Worm (Caenorhabditis elegans) whole organism, midembryonic: ENCODE results near the gene Y39A1A.17.

Experiments
- T22C8.4 ChIP-seq: fragments of 200-800 bp; sonication (Bioruptor generic); IDR thresholded peaks from 2 replicates; pipeline ENCODE4 v1.3.6; 2022; ENCODE audit warnings: missing genetic modification characterization, missing compliant biosample characterization
- cog-1 ChIP-seq: sonication (generic microtip); optimal IDR thresholded peaks from 2 replicates; lab custom pipeline; 2016; ENCODE audit warnings: missing genetic modification characterization, missing compliant biosample characterization
- flt-1 ChIP-seq: fragments of 200-800 bp; sonication (Bioruptor generic); IDR thresholded peaks from 2 replicates; pipeline ENCODE4 v1.3.6; 2022; ENCODE audit warnings: missing genetic modification characterization, missing compliant biosample characterization
- klf-2 ChIP-seq: fragments of 200-800 bp; sonication (Bioruptor generic); conservative IDR thresholded peaks from 2 replicates; pipeline ENCODE4 v1.3.6; 2022; ENCODE audit warnings: missing genetic modification reagents, missing genetic modification characterization, missing compliant biosample characterization
- med-1 ChIP-seq: sonication (generic microtip); optimal IDR thresholded peaks from 2 replicates; lab custom pipeline; 2017; ENCODE audit warnings: missing genetic modification characterization, mild to moderate bottlenecking, missing compliant biosample characterization, antibody characterized with exemption, missing genetic modification reagents; ENCODE audit not compliant: insufficient read depth
- ref-1 ChIP-seq: fragments of 200-800 bp; sonication (Bioruptor generic); conservative IDR thresholded peaks from 2 replicates; pipeline ENCODE4 v1.3.6; 2022; ENCODE audit warnings: missing genetic modification reagents, missing genetic modification characterization, missing compliant biosample characterization
- tab-1 ChIP-seq: fragments of 200-800 bp; sonication (Bioruptor generic); IDR thresholded peaks from 2 replicates; pipeline ENCODE4 v1.3.6; 2022; ENCODE audit warnings: missing genetic modification characterization, missing compliant biosample characterization
- ztf-23 ChIP-seq: fragments of 200-800 bp; sonication (Bioruptor generic); IDR thresholded peaks from 2 replicates; pipeline ENCODE4 v1.3.6; 2022; ENCODE audit warnings: missing genetic modification reagents, missing genetic modification characterization, missing compliant biosample characterization
- ztf-29 ChIP-seq: fragments of 200-800 bp; sonication (Bioruptor generic); IDR thresholded peaks from 2 replicates; pipeline ENCODE4 v1.3.6; 2022; ENCODE audit warnings: missing genetic modification reagents, missing genetic modification characterization, missing compliant biosample characterization

The Y39A1A.17 gene

ce11 chrIII:10671894-10672293, 19.0 kb downstream of the Y39A1A.17 start:
- TF ChIP-seq ztf-23 (GFP tag; lab: Robert Waterston, UW): no peak
- no peak for TF ChIP-seq ztf-29 (GFP tag; lab: Robert Waterston, UW)
- no peak for TF ChIP-seq T22C8.4 (GFP tag; lab: Robert Waterston, UW)
- no peak for TF ChIP-seq tab-1 (GFP tag; lab: Robert Waterston, UW)
- no peak for TF ChIP-seq flt-1 (GFP tag; lab: Robert Waterston, UW)
- no peak for TF ChIP-seq cog-1 (tag; lab: Kevin White, UChicago)
- no peak for TF ChIP-seq ref-1 (GFP tag; lab: Robert Waterston, UW)
- TF ChIP-seq med-1: no peak
- TF ChIP-seq klf-2 (GFP tag; lab: Robert Waterston, UW): no peak

ce11 chrIII:10666640-10667039, 24.3 kb downstream of the Y39A1A.17 start:
- TF ChIP-seq flt-1 (GFP tag; lab: Robert Waterston, UW) (no peak), T22C8.4 (GFP tag; lab: Robert Waterston, UW) (no peak), ref-1 (GFP tag; lab: Robert Waterston, UW) (no peak), klf-2 (GFP tag; lab: Robert Waterston, UW) (no peak), tab-1 (GFP tag; lab: Robert Waterston, UW) (no peak), ztf-29 (GFP tag; lab: Robert Waterston, UW) (no peak), med-1 (no peak), cog-1 (tag; lab: Kevin White, UChicago) (no peak), ztf-23 (GFP tag; lab: Robert Waterston, UW) (no peak)

ce11 chrIII:10661292-10661691, 29.6 kb downstream of the Y39A1A.17 start:
- TF ChIP-seq flt-1 (GFP tag; lab: Robert Waterston, UW) (no peak), tab-1 (GFP tag; lab: Robert Waterston, UW) (no peak), klf-2 (GFP tag; lab: Robert Waterston, UW) (no peak), ztf-29 (GFP tag; lab: Robert Waterston, UW) (0 out of 2 replicates have a peak, but pooled peaks have one; percentile 16), ztf-23 (GFP tag; lab: Robert Waterston, UW) (no peak), cog-1 (tag; lab: Kevin White, UChicago) (no peak), T22C8.4 (GFP tag; lab: Robert Waterston, UW) (no peak)

- TF ChIP-seq med-1 (no peak), T22C8.4 (GFP tag; lab: Robert Waterston, UW) (no peak), ztf-29 (GFP tag; lab: Robert Waterston, UW) (no peak), flt-1 (GFP tag; lab: Robert Waterston, UW) (no peak), klf-2 (GFP tag; lab: Robert Waterston, UW) (no peak), cog-1 (tag; lab: Kevin White, UChicago) (no peak), ref-1 (GFP tag; lab: Robert Waterston, UW) (no peak), tab-1 (GFP tag; lab: Robert Waterston, UW) (no peak), ztf-23 (GFP tag; lab: Robert Waterston, UW) (no peak)
These were observed 32.5 kb downstream of the Y39A1A.17 start for ce11 chrIII:10658394-10658793.

ce11 chrIII:10657661-10658060, 33.3 kb downstream of the Y39A1A.17 start:
- TF ChIP-seq med-1 (no peak), ref-1 (GFP tag; lab: Robert Waterston, UW) (no peak), cog-1 (tag; lab: Kevin White, UChicago) (no peak), tab-1 (GFP tag; lab: Robert Waterston, UW) (no peak), ztf-29 (GFP tag; lab: Robert Waterston, UW) (no peak), T22C8.4 (GFP tag; lab: Robert Waterston, UW) (no peak), flt-1 (GFP tag; lab: Robert Waterston, UW) (no peak), ztf-23 (GFP tag; lab: Robert Waterston, UW) (no peak), klf-2 (GFP tag; lab: Robert Waterston, UW) (no peak)

ce11 chrIII:10656069-10656468, 34.9 kb downstream of the Y39A1A.17 start:
- TF ChIP-seq med-1 (no peak), flt-1 (GFP tag; lab: Robert Waterston, UW) (no peak), cog-1 (tag; lab: Kevin White, UChicago) (no peak), tab-1 (GFP tag; lab: Robert Waterston, UW) (no peak), ztf-23 (GFP tag; lab: Robert Waterston, UW) (no peak), T22C8.4 (GFP tag; lab: Robert Waterston, UW) (no peak), ref-1 (GFP tag; lab: Robert Waterston, UW) (no peak), klf-2 (GFP tag; lab: Robert Waterston, UW) (no peak), ztf-29 (GFP tag; lab: Robert Waterston, UW) (no peak)

- no peak for TF ChIP-seq tab-1 (GFP tag; lab: Robert Waterston, UW)
These were observed 36.2 kb downstream of the Y39A1A.17 start, which contains the start of gene cnt-2 for ce11 chrIII:10654718-10655117. TSS of gene cnt-2 (plus strand) at chrIII:10655018.

- TF ChIP-seq cog-1 (tag; lab: Kevin White, UChicago) (no peak), tab-1 (GFP tag; lab: Robert Waterston, UW) (no peak), klf-2 (GFP tag; lab: Robert Waterston, UW) (no peak), ztf-23 (GFP tag; lab: Robert Waterston, UW) (no peak), med-1 (no peak), flt-1 (GFP tag; lab: Robert Waterston, UW) (no peak), ztf-29 (GFP tag; lab: Robert Waterston, UW) (no peak), ref-1 (GFP tag; lab: Robert Waterston, UW) (no peak), T22C8.4 (GFP tag; lab: Robert Waterston, UW) (no peak)
These were observed 37.4 kb downstream of the Y39A1A.17 start for ce11 chrIII:10653479-10653878.

ce11 chrIII:10652833-10653232, 38.1 kb downstream of the Y39A1A.17 start:
- TF ChIP-seq T22C8.4 (GFP tag; lab: Robert Waterston, UW) (no peak), klf-2 (GFP tag; lab: Robert Waterston, UW) (no peak), flt-1 (GFP tag; lab: Robert Waterston, UW) (no peak), med-1 (no peak), ztf-29 (GFP tag; lab: Robert Waterston, UW) (no peak), tab-1 (GFP tag; lab: Robert Waterston, UW) (no peak), ztf-23 (GFP tag; lab: Robert Waterston, UW) (no peak), ref-1 (GFP tag; lab: Robert Waterston, UW) (no peak), cog-1 (tag; lab: Kevin White, UChicago) (no peak)
